Fruit fly (Drosophila melanogaster): ENCODE data around the gene Idi.
A peak's percentile ranks its signal among the peaks of the same experiment; 100 is the strongest.

The Idi gene

DNA sequence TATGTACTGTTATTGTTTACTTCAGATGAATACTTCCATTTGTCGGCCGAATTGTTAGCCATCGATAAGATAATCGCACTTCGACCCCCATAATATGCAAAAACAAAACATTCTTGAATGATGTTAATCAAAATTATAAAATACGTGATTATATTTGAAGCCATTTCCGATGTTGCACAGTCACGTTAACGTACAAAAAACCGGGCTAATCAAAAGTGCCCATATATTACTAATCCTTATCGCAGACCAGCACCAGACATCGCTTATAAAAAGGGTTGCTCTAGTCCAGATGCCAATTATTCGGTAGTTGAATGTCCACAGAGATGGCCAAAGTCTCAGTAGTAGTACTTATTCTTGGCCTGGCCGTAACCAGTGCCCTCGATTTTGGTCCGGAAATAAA is 27.6 kb upstream of the Idi start, which contains the start of gene CG5892:
CG5892 (plus strand) TSS at position 301 of the 400 bp plus-strand sequence.
- TF ChIP-seq CG8159 (tag; optimal IDR thresholded peaks at IDR 0.05) (no peak), CG10348 (GFP tag; IDR thresholded peaks at IDR 0.05) (no peak), CG13204 (GFP tag; optimal IDR thresholded peaks at IDR 0.05) (no peak), Ets98B (GFP tag; IDR thresholded peaks at IDR 0.05) (no peak), CG4496 (GFP tag; IDR thresholded peaks at IDR 0.05) (no peak), fd96Ca (GFP tag; IDR thresholded peaks at IDR 0.05) (no peak), CG15710 (tag; optimal IDR thresholded peaks at IDR 0.05) (no peak), rn (GFP tag; IDR thresholded peaks at IDR 0.05) (no peak), Pif1A (GFP tag; optimal IDR thresholded peaks at IDR 0.05) (no peak), CG12605 (GFP tag; IDR thresholded peaks at IDR 0.05) (no peak)

DNA sequence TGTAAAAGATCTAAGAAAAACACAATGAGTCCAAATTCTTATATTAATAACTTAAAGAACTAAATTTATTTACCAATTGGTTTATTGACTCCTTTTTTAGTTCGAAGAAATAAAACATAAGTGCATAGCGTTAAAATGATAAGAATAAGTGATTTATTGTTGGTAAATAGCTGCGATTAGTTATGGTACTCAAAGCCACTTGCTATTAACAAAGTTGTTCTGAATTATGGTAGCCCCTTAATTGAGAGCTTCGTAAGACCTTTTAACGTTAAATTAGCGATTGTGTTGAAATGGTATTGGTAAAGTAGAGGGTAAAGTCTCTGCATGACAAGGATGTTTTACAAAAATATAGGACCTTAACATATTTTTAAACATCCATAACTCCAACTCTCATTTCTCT is 24.1 kb upstream of the Idi start:
- TF ChIP-seq CG17806 (tag; optimal IDR thresholded peaks at IDR 0.05) = no peak
- no peak for TF ChIP-seq CG8301 (tag; optimal IDR thresholded peaks at IDR 0.05)
- TF ChIP-seq CG32121 (GFP tag; IDR thresholded peaks at IDR 0.05) = no peak
- no peak for TF ChIP-seq CG10348 (GFP tag; IDR thresholded peaks at IDR 0.05)
- no peak for TF ChIP-seq CG15710 (tag; optimal IDR thresholded peaks at IDR 0.05)
- TF ChIP-seq CG4496 (GFP tag; IDR thresholded peaks at IDR 0.05) = no peak
- no peak for TF ChIP-seq Ets98B (GFP tag; IDR thresholded peaks at IDR 0.05)
- no peak for TF ChIP-seq Snoo (tag; optimal IDR thresholded peaks at IDR 0.05)
- TF ChIP-seq fd96Ca (GFP tag; IDR thresholded peaks at IDR 0.05) = no peak
- TF ChIP-seq Pif1B (GFP tag; optimal IDR thresholded peaks at IDR 0.05) = no peak
- no peak for TF ChIP-seq Pif1A (GFP tag; optimal IDR thresholded peaks at IDR 0.05)
- no peak for TF ChIP-seq rn (GFP tag; IDR thresholded peaks at IDR 0.05)
- TF ChIP-seq gl (tag; optimal IDR thresholded peaks at IDR 0.05) = no peak
- TF ChIP-seq D1 (tag; optimal IDR thresholded peaks at IDR 0.05) = no peak
- no peak for TF ChIP-seq CG12605 (GFP tag; IDR thresholded peaks at IDR 0.05)
- no peak for TF ChIP-seq CG14655 (GFP tag; optimal IDR thresholded peaks at IDR 0.05)

DNA sequence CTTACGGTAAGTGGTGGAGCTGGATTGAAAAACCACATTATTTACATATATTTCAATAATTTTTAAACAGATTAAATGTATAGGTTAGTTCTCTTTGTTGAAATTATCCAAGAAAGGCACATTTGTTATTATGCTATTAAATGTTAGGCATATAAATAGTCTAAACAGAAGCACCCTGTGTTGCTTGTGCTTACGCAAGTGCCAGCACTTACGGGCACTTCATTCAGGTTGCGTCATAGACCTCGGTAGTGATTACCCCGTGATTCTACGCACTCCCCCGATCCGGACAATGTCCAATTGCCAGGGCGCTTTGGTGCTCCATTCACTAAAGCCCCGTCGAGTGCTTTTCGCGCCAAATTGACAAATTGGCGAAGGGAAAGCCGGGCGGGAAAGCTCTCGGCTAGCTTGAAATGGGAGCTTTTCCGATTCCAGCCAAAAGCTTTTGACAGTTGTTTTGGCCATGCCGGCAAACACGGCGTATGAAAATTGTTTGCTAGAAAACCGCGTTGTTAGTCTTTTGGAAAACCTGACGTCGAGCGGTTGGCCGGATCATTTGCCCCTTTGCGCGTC is 23.3 kb upstream of the Idi start, which contains the start of gene ETHR:
ETHR (plus strand) TSS at position 520 of the 570 bp plus-strand sequence.
- TF ChIP-seq Snoo (tag; optimal IDR thresholded peaks at IDR 0.05) (no peak), fd96Ca (GFP tag; IDR thresholded peaks at IDR 0.05) (peak; percentile 23; the same call in 1 of the 3 replicates), CG4496 (GFP tag; IDR thresholded peaks at IDR 0.05) (peak; percentile 66; the same call in 1 of the 3 replicates), CG10348 (GFP tag; IDR thresholded peaks at IDR 0.05) (no peak), CG32121 (GFP tag; IDR thresholded peaks at IDR 0.05) (peak; percentile 54), rn (GFP tag; IDR thresholded peaks at IDR 0.05) (no peak), Pif1A (GFP tag; optimal IDR thresholded peaks at IDR 0.05) (peak; percentile 3), Ets98B (GFP tag; IDR thresholded peaks at IDR 0.05) (no peak)

DNA sequence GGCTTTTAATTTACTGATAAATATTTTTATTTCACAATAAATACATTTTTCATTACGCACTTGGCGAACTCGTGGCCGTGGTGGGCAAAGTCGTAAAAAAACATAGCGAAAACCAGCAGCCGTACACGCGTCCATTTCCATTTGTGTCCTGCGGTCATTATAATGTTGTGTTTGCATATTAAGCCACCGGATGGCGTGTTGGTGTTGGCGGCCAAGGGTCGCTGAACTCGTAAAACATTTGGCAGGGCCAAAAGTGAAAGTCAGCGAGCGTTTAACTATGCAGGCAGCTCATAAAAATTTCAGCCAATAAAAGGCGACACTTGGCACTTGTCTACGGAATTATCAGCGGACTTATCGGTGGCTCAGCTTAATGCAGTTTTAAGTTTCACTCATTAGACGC is 17.4 kb upstream of the Idi start:
- TF ChIP-seq EcR (GFP tag; optimal IDR thresholded peaks at IDR 0.05) (peak; percentile 18), Pif1A (GFP tag; optimal IDR thresholded peaks at IDR 0.05) (no peak)

DNA sequence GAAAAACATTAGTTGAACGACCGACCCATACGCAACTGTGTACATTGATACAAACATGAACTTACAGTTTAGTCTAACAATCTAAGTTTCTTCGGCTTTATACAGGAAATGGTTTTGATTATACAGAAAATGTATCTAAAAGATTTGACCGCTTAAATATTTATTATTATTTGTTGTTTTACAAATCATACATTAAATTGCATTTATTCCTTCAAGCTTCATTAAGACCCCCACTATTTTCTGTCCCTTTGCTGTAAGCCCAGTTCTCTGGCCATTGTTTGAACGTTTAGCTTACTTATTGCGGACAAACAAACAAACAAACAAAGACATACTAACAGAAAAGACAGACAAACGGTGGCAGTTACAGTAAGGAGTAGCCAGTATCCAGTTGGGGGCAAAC is 15.6 kb upstream of the Idi start:
- TF ChIP-seq rn (GFP tag; IDR thresholded peaks at IDR 0.05) = no peak
- no peak for TF ChIP-seq CG10348 (GFP tag; IDR thresholded peaks at IDR 0.05)
- TF ChIP-seq Pif1B (GFP tag; optimal IDR thresholded peaks at IDR 0.05) = no peak
- TF ChIP-seq Snoo (tag; optimal IDR thresholded peaks at IDR 0.05) = no peak
- peak; percentile 42 for TF ChIP-seq CG14655 (GFP tag; optimal IDR thresholded peaks at IDR 0.05)
- TF ChIP-seq CG8301 (tag; optimal IDR thresholded peaks at IDR 0.05) = peak; percentile 19
- peak; percentile 14; the same call in 1 of the 2 replicates for TF ChIP-seq Ets98B (GFP tag; IDR thresholded peaks at IDR 0.05)
- TF ChIP-seq CG32121 (GFP tag; IDR thresholded peaks at IDR 0.05) = peak; percentile 57

DNA sequence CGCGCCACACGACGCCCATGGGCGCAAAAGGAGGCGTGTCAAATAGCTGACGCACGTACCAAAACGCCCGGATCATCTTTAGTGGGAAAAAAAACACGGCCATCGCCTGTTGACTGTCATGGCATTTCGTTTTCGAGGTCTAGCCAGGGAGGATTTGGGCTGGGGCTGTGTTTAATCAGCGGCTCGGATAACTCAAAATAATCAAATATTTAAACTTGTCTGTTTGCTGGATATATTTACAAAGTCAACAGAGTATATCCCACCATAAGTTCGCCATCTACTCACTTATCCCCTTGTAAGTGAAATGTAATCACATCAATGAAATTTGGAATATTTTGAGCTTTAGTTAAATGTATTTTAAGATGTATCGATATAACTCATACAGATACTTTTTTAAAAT is 9.1 kb upstream of the Idi start:
- no peak for TF ChIP-seq CG34367 (tag; optimal IDR thresholded peaks at IDR 0.05)
- no peak for TF ChIP-seq fd96Ca (GFP tag; IDR thresholded peaks at IDR 0.05)
- TF ChIP-seq CG32121 (GFP tag; IDR thresholded peaks at IDR 0.05) = no peak
- no peak for TF ChIP-seq CG12605 (GFP tag; IDR thresholded peaks at IDR 0.05)
- no peak for TF ChIP-seq EcR (GFP tag; optimal IDR thresholded peaks at IDR 0.05)
- TF ChIP-seq D1 (tag; optimal IDR thresholded peaks at IDR 0.05) = no peak
- no peak for TF ChIP-seq Ets98B (GFP tag; IDR thresholded peaks at IDR 0.05)
- no peak for TF ChIP-seq CG8159 (tag; optimal IDR thresholded peaks at IDR 0.05)
- no peak for TF ChIP-seq CG13204 (GFP tag; optimal IDR thresholded peaks at IDR 0.05)
- no peak for TF ChIP-seq Snoo (tag; optimal IDR thresholded peaks at IDR 0.05)
- TF ChIP-seq Pif1B (GFP tag; optimal IDR thresholded peaks at IDR 0.05) = no peak
- no peak for TF ChIP-seq Pif1A (GFP tag; optimal IDR thresholded peaks at IDR 0.05)
- TF ChIP-seq CG4496 (GFP tag; IDR thresholded peaks at IDR 0.05) = no peak
- TF ChIP-seq rn (GFP tag; IDR thresholded peaks at IDR 0.05) = no peak
- TF ChIP-seq CG17806 (tag; optimal IDR thresholded peaks at IDR 0.05) = no peak

DNA sequence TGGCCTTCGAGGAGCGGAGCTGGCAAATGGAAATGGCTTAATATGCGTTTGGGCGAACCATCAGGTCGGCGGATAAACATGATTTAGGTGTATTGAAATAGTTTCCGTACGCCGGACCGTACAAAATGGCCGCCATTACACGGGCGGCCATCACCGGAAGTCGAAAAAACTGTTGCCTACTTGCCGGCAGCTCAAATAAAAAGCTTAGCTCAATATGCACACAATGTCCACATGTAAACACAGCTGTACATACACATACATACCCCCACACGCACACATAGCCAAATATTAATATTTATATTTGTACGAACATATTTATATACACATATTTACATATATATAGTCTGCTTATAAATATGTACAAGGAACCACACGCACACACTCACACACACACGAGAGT is 6.7 kb upstream of the Idi start:
- peak; percentile 43; the same call in 1 of the 3 replicates for TF ChIP-seq fd96Ca (GFP tag; IDR thresholded peaks at IDR 0.05)
- peak; percentile 17 for TF ChIP-seq Pif1A (GFP tag; optimal IDR thresholded peaks at IDR 0.05)
- TF ChIP-seq CG4496 (GFP tag; IDR thresholded peaks at IDR 0.05) = peak; percentile 85; the same call in 2 of the 3 replicates
- no peak for TF ChIP-seq CG14655 (GFP tag; optimal IDR thresholded peaks at IDR 0.05)
- TF ChIP-seq Snoo (tag; optimal IDR thresholded peaks at IDR 0.05) = peak; percentile 40
- peak; percentile 31; the same call in 1 of the 2 replicates for TF ChIP-seq Ets98B (GFP tag; IDR thresholded peaks at IDR 0.05)
- no peak for TF ChIP-seq CG17806 (tag; optimal IDR thresholded peaks at IDR 0.05)
